Fruit fly (Drosophila melanogaster) S2 (cell line): Measurements from ENCODE around the gene na.
"Not testable (repeated sequence)": the region's sequence is repeated elsewhere in the genome, so short reads cannot be mapped to it uniquely, and the experiment has no call there.

Source experiments
- CG8478 ChIP-seq: fragments of >200 bp; optimal IDR thresholded peaks from 2 replicates; lab custom pipeline; 2018
- CTCF ChIP-seq, 2 experiments: fragments of >200 bp; optimal IDR thresholded peaks; 2 replicates each; lab custom pipeline; 2018

Gene na

DNA sequence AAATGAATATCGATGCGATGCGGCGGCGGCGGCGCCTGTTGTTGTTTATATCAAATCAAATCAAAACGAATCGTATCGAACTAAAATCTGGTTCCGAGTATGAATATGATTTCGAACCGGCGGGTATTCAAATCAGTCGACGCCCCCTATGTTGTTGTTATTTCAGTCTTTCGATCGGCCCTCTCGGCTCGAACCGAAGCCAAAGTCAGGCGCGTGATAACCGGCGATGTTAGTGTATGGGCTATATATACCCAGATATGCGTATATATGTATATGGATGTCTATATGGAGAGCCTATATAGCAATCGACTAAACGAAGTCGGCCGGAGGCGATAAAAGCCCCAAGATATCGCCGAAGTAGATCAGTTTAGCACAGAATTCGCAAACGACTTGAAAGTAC, 5.3 kb upstream of the na start, which contains the start of the genes CG46317 and Tat:
TSS of gene CG46317 (plus strand) at position 361 of the 400 bp plus-strand sequence.
TSS of gene Tat (plus strand) at position 361 of the 400 bp plus-strand sequence.
- TF ChIP-seq CTCF (optimal IDR thresholded peaks at IDR 0.05; lab: Kevin White, UChicago) (no peak), CG8478 (lab: Kevin White, UChicago) (no peak)

- TF ChIP-seq CG8478 (lab: Kevin White, UChicago) (no peak), CTCF (optimal IDR thresholded peaks at IDR 0.05; lab: Kevin White, UChicago) (no peak)
Observed at dm6 chrX:14265149-14265548, 1.0 kb upstream of the na start.

DNA sequence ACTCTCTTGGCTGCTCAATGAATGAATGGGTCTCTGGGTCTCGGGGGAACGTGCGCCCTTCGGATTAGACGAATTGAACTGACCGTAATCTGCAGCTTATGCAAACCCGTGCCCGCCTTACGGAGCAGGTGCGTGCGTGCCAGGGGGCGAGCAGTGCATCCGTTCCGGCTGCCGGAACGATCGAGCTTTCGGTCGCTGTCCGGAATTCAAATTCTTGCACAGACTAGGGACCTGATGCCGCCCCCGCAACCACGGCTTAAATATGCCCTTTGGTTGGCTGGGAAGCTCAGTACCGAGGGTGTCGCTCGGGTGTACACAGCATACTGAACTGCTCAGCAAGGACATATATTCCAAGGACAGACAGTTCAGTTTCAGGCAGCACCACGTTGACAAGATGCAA, 11.3 kb downstream of the na start, which contains the start of gene Muc12Ea:
TSS of gene Muc12Ea (plus strand) at position 301 of the 400 bp plus-strand sequence.
- TF ChIP-seq CTCF (optimal IDR thresholded peaks at IDR 0.05; lab: Kevin White, UChicago) (no peak), CG8478 (lab: Kevin White, UChicago) (no peak)

DNA sequence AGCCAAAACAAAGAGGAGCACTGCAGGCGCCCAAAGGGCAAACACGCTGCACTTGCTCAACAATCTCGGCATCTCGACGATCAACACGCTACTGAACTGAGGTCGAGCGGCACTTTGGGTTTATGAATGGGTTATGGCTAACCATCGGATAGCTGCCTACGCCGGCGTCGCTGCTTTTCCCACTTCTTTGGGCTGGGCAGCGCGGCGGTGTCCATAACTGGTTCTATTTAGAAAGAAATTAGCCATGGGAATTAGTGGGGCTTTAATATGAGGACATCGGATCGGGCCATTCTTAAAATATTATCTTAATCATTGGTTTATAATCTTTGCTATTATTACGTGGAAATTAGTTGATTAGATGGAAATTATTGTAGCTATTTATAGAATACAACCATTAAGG, 23.1 kb downstream of the na start, which contains the start of gene CG9400:
TSS of gene CG9400 (minus strand) at position 101 of the 400 bp plus-strand sequence.
- TF ChIP-seq CG8478 (lab: Kevin White, UChicago) (no peak), CTCF (optimal IDR thresholded peaks at IDR 0.05; lab: Kevin White, UChicago) (no peak)

DNA sequence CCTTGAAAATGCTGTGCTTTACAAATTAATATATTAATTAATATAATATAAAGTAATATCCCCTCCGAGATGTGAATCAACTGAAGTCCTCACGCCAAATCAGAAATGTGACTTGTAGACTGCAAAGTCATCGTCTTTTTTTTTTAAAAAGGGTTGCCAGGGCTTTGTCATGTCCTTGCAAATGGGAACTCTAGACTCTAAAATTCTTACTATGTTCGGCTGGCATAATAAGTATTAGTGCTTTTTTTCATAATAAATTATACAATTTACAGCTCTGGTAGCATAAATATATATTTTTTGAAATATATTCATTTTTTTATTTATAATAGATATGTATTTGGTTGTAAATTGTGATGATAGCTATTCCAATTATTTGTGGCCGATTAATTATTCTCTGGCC, 49.3 kb downstream of the na start, which contains the start of gene betaNACtes2:
TSS of gene betaNACtes2 (minus strand) at position 101 of the 400 bp plus-strand sequence.
- not testable (repeated sequence) for TF ChIP-seq CG8478 (lab: Kevin White, UChicago); CTCF (optimal IDR thresholded peaks at IDR 0.05; lab: Kevin White, UChicago)

DNA sequence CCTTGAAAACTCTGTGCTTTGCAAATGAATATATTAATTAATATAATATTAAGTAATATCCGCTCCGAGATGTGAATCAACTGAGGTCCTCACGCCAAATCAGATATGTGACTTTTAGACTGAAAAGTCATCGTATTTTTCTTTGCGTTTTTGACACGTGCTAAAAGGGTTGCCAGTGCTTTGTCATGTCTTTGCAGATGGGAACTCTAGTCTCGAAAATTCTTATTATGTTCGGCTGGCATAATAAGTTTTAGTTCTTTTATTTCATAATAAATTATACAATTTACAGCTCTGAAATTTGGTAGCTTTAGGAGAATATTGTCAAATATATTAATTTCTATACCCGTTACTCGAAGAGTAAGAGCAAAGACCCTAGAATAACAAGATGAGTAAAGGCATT, 50.9 kb downstream of the na start, which contains the start of gene betaNACtes6:
TSS of gene betaNACtes6 (minus strand) at position 101 of the 400 bp plus-strand sequence.
- TF ChIP-seq CTCF (optimal IDR thresholded peaks at IDR 0.05; lab: Kevin White, UChicago); CG8478 (lab: Kevin White, UChicago): not testable (repeated sequence)

- no peak for TF ChIP-seq CTCF (optimal IDR thresholded peaks at IDR 0.05; lab: Kevin White, UChicago)
Observed at dm6 chrX:14321963-14322362, 55.8 kb downstream of the na start, which contains the start of gene dpr8. TSS of gene dpr8 (plus strand) at chrX:14322226.
